Fruit fly (Drosophila melanogaster): ENCODE data around the gene cal1.

Gene cal1

DNA sequence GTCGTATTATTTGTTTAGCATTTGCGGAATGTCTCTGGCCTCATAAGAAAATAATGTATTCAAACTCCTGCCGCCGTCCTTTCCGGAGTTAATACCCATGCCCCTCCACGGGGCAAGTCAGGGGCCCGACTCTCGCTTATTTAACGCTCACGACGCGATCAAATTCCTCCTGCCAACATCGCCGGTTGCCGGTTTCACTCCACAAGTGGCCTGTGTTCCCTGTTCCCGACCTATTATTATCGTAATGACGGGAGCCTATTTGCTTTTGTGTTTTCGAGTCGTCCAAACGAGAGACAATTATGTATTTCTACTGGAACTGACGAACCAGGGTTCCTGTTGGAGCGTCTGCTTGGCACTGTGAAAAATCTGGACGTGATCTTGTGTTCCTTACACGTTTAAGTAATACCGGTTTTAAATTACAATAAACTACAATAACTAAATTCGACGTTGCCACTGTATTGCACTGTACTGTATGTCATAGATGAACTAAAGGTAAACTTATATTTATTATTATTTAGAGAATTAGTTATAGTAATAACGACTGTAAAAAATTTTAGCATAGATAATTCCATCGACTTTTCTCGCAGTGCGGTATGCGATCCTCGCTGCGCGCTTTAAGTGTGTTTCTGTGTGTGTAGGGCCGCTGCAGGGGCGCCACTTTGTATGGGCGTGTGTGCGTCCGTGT is 35.5 kb upstream of the cal1 start:
- TF ChIP-seq Crg-1 (GFP tag; optimal IDR thresholded peaks at IDR 0.05) (no peak), toe (GFP tag; optimal IDR thresholded peaks at IDR 0.05) (no peak)

DNA sequence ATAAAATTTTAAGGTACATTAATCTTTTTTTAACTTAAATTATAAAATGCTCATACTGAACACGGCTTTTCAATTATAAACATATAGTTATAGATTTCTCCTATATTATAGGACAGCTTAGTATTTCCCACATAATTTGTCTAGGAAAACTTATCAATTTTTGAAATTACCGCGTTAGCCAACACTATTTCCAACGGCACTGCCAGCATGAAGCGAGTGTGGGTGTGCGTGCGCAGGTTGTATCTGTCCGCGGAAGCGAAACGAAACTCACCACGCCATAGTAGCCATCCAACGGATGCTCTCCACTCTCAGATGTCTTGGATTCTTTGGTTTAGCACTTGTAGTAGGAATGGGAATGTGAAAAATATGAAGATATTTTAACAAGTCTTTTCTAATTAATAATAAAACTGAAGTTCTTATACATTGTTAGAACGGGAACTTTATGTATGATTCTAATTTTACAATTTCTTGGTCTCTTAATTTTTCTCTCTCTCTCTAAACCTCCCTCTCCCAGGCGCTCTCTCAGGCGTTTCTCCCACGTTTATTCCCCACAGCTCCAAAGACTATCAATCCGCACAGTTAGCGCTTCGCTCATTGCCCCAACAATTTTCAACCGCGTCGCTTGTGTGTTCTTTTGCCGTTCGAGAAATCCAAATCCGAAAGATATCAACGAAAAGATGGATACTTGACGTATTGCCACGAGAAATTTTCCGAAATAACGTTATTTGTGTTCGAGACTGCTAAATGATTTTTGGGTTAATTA is 34.5 kb upstream of the cal1 start, which contains the start of gene Dad:
Dad (plus strand) TSS at position 593 of the 763 bp plus-strand sequence.
- TF ChIP-seq Crg-1 (GFP tag; optimal IDR thresholded peaks at IDR 0.05): peak; percentile 57
- no peak for TF ChIP-seq CG1620 (GFP tag; optimal IDR thresholded peaks at IDR 0.05)
- peak; percentile 49 for TF ChIP-seq Hr96 (GFP tag; optimal IDR thresholded peaks at IDR 0.05)
- peak; percentile 60 for TF ChIP-seq tj (GFP tag; optimal IDR thresholded peaks at IDR 0.05)
- peak; percentile 71 for TF ChIP-seq ovo (GFP tag; optimal IDR thresholded peaks at IDR 0.05)
- peak; percentile 7 for TF ChIP-seq bab1 (GFP tag; optimal IDR thresholded peaks at IDR 0.05)
- no peak for TF ChIP-seq Clk (GFP tag; optimal IDR thresholded peaks at IDR 0.05)
- peak; percentile 41 for TF ChIP-seq pad (GFP tag; optimal IDR thresholded peaks at IDR 0.05)
- peak; percentile 57 for TF ChIP-seq CG5204 (GFP tag; optimal IDR thresholded peaks at IDR 0.05)
- no peak for TF ChIP-seq CG14711 (tag; optimal IDR thresholded peaks at IDR 0.05)
- TF ChIP-seq cnc (optimal IDR thresholded peaks at IDR 0.05): no peak
- no peak for TF ChIP-seq CG33017 (tag; optimal IDR thresholded peaks at IDR 0.05)
- peak; percentile 56 for TF ChIP-seq CG12768 (GFP tag; optimal IDR thresholded peaks at IDR 0.05)
- TF ChIP-seq Mnt (GFP tag; optimal IDR thresholded peaks at IDR 0.05): peak; percentile 70
- TF ChIP-seq cic (GFP tag; optimal IDR thresholded peaks at IDR 0.05): no peak
- peak; percentile 85 for TF ChIP-seq kay (GFP tag; ENCODE audit: borderline replicate concordance)
- TF ChIP-seq toe (GFP tag; optimal IDR thresholded peaks at IDR 0.05): peak; percentile 54
- TF ChIP-seq CG11617 (GFP tag; optimal IDR thresholded peaks at IDR 0.05): no peak
- TF ChIP-seq CG7101 (tag; optimal IDR thresholded peaks at IDR 0.05): peak; percentile 53
- TF ChIP-seq CG7045 (GFP tag; optimal IDR thresholded peaks at IDR 0.05): peak; percentile 5

DNA sequence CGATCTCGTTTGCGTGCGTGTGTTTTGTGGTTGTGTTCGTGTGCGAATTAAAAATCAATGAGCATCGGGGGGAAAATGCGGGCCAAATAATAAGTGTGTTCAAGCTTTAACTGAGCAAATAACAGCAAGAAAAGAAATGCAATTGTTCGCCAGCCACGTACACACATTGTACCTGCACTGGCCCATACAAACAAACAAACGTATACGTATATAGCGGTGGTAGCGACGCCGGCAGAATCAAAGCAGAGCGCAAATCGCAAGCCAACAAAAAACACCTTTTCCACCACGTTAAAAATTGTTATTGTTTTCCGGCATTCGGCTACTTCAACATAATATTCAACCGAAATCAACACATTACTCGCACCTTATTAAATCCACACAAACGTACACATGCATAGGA is 33.6 kb upstream of the cal1 start:
- TF ChIP-seq cic (GFP tag; optimal IDR thresholded peaks at IDR 0.05) (no peak), pad (GFP tag; optimal IDR thresholded peaks at IDR 0.05) (peak; percentile 1), CG1620 (GFP tag; optimal IDR thresholded peaks at IDR 0.05) (no peak), CG7101 (tag; optimal IDR thresholded peaks at IDR 0.05) (no peak), Clk (GFP tag; optimal IDR thresholded peaks at IDR 0.05) (no peak), tj (GFP tag; optimal IDR thresholded peaks at IDR 0.05) (peak; percentile 37), cnc (optimal IDR thresholded peaks at IDR 0.05) (no peak), ovo (GFP tag; optimal IDR thresholded peaks at IDR 0.05) (peak; percentile 7)

DNA sequence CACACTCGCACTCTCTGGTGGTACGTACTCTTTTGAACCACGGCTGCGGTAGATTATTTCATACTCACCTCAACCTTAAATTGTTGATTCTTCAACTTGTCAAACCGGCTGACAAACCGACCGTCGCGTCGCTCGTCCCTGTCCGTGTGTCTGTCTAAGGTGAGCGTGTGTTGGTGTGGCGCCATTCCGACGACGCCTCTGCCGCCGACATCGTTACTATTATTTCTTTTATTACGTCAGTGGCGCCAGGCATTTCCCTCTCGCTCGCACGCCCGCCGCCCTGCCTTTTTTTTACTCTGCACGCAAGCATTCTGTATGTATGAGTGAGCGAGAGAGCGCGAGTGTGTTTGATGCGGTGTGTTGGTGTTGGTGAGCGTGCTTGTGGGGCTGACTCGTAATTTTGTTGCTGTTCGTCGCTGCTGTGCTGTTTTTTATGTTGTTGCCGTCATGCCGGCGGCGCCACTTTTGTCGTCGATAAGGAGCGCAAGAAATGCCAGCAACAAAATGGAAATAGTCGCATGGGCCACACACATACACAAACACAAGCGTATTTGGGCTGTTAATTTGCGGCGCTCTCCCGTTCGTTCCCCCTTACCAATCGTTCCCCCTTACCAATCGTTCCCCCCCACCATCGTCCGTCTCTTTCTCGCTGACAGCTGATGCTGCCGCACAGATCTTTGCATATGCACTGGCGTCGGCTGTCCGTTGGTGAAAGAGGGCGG is 31.7 kb upstream of the cal1 start:
- no peak for TF ChIP-seq CG5204 (GFP tag; optimal IDR thresholded peaks at IDR 0.05)
- TF ChIP-seq kay (GFP tag; ENCODE audit: borderline replicate concordance): peak; percentile 88
- TF ChIP-seq bab1 (GFP tag; optimal IDR thresholded peaks at IDR 0.05): peak; percentile 22
- peak; percentile 9 for TF ChIP-seq CG7101 (tag; optimal IDR thresholded peaks at IDR 0.05)
- peak; percentile 57 for TF ChIP-seq CG33017 (tag; optimal IDR thresholded peaks at IDR 0.05)
- peak; percentile 92 for TF ChIP-seq tj (GFP tag; optimal IDR thresholded peaks at IDR 0.05)
- peak; percentile 87 for TF ChIP-seq cic (GFP tag; optimal IDR thresholded peaks at IDR 0.05)
- peak; percentile 45 for TF ChIP-seq CG7045 (GFP tag; optimal IDR thresholded peaks at IDR 0.05)
- peak; percentile 56 for TF ChIP-seq CG12768 (GFP tag; optimal IDR thresholded peaks at IDR 0.05)
- peak; percentile 42 for TF ChIP-seq pad (GFP tag; optimal IDR thresholded peaks at IDR 0.05)
- peak; percentile 39 for TF ChIP-seq CG11617 (GFP tag; optimal IDR thresholded peaks at IDR 0.05)
- TF ChIP-seq Mnt (GFP tag; optimal IDR thresholded peaks at IDR 0.05): peak; percentile 81
- TF ChIP-seq Hr96 (GFP tag; optimal IDR thresholded peaks at IDR 0.05): no peak
- peak; percentile 38 for TF ChIP-seq ovo (GFP tag; optimal IDR thresholded peaks at IDR 0.05)
- TF ChIP-seq Clk (GFP tag; optimal IDR thresholded peaks at IDR 0.05): no peak

DNA sequence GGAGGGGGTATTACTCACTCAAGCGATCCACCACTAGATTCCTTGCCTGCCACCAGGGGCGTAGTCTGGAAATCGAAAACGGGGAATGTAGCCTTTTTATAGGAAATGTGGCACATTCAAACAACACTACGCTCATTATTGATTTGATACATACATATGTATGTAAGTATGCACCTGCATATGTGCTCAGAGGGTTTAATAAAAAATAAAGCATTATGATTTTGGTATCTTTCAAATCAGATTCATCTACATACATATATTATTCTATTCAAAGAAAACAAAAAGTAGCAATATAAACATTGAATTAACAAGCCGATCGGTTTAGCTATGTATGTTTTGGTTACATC is 31.2 kb upstream of the cal1 start:
- TF ChIP-seq CG33017 (tag; optimal IDR thresholded peaks at IDR 0.05): no peak
- TF ChIP-seq Clk (GFP tag; optimal IDR thresholded peaks at IDR 0.05): no peak
- no peak for TF ChIP-seq CG7101 (tag; optimal IDR thresholded peaks at IDR 0.05)
- TF ChIP-seq CG12768 (GFP tag; optimal IDR thresholded peaks at IDR 0.05): no peak
- no peak for TF ChIP-seq Hr96 (GFP tag; optimal IDR thresholded peaks at IDR 0.05)
- TF ChIP-seq ovo (GFP tag; optimal IDR thresholded peaks at IDR 0.05): no peak
- TF ChIP-seq CG11617 (GFP tag; optimal IDR thresholded peaks at IDR 0.05): no peak
- no peak for TF ChIP-seq Crg-1 (GFP tag; optimal IDR thresholded peaks at IDR 0.05)
- TF ChIP-seq CG1620 (GFP tag; optimal IDR thresholded peaks at IDR 0.05): no peak
- no peak for TF ChIP-seq pad (GFP tag; optimal IDR thresholded peaks at IDR 0.05)
- no peak for TF ChIP-seq kay (GFP tag; ENCODE audit: borderline replicate concordance)

All from whole organism, adult.